Worm (Caenorhabditis elegans) whole organism, mixed stage, embryonic: ENCODE data around the gene D1086.21.
A peak's percentile ranks its signal among the peaks of the same experiment; 100 is the strongest.
"Not testable (repeated sequence)": the region's sequence is repeated elsewhere in the genome, so short reads cannot be mapped to it uniquely, and the experiment has no call there.

Experiments used
- blmp-1 ChIP-seq: fragments of 150-350 bp; optimal IDR thresholded peaks from 2 replicates; lab custom pipeline; 2014; ENCODE audit warnings: missing biosample characterization, missing genetic modification characterization
- ceh-83 ChIP-seq: fragments of 200-800 bp; sonication (Bioruptor generic); optimal IDR thresholded peaks from 2 replicates; lab custom pipeline; 2018; ENCODE audit warnings: mild to moderate bottlenecking, missing genetic modification characterization, missing compliant biosample characterization
- cnd-1 ChIP-seq: fragments of 200-800 bp; sonication (Bioruptor generic); optimal IDR thresholded peaks from 2 replicates; lab custom pipeline; 2018; ENCODE audit warnings: mild to moderate bottlenecking, missing genetic modification characterization, missing compliant biosample characterization
- lin-13 ChIP-seq: fragments of 150-350 bp; optimal IDR thresholded peaks from 2 replicates; lab custom pipeline; 2014; ENCODE audit warnings: missing biosample characterization, missing genetic modification characterization
- mab-5 ChIP-seq: fragments of 150-350 bp; optimal IDR thresholded peaks from 2 replicates; lab custom pipeline; 2014; ENCODE audit warnings: missing biosample characterization, missing genetic modification characterization
- nhr-12 ChIP-seq: fragments of 150-350 bp; optimal IDR thresholded peaks from 2 replicates; lab custom pipeline; 2014; ENCODE audit warnings: missing biosample characterization, missing genetic modification characterization
- nhr-237 ChIP-seq: fragments of 150-350 bp; optimal IDR thresholded peaks from 2 replicates; lab custom pipeline; 2014; ENCODE audit warnings: missing biosample characterization, missing genetic modification characterization
- unc-62 ChIP-seq: fragments of 150-350 bp; optimal IDR thresholded peaks from 2 replicates; lab custom pipeline; 2014; ENCODE audit warnings: missing biosample characterization, missing genetic modification reagents, missing genetic modification characterization
- ztf-11 ChIP-seq: fragments of 150-350 bp; optimal IDR thresholded peaks from 2 replicates; lab custom pipeline; 2014; ENCODE audit warnings: missing biosample characterization, missing genetic modification characterization

ce11 chrV:14055097-14055496 is 9.4 kb upstream of the D1086.21 start:
- peak; percentile 38 for TF ChIP-seq nhr-237 (tag; lab: Kevin White, UChicago)
- TF ChIP-seq lin-13 (tag; lab: Kevin White, UChicago): peak; percentile 34
- peak; percentile 25 for TF ChIP-seq cnd-1 (tag; lab: Kevin White, UChicago)
- TF ChIP-seq unc-62; mab-5 (tag; lab: Kevin White, UChicago); ztf-11 (tag; lab: Kevin White, UChicago); nhr-12 (tag; lab: Kevin White, UChicago); ceh-83 (GFP tag; lab: Kevin White, UChicago); blmp-1 (tag; lab: Kevin White, UChicago): not testable (repeated sequence)
